Worm (Caenorhabditis elegans): ENCODE measurements around the gene knl-1.
A peak's percentile ranks its signal among the peaks of the same experiment; 100 is the strongest.

knl-1 gene

ce11 chrIII:8227511-8227910 is 22.9 kb upstream of the knl-1 start, which contains the start of gene fbxl-1 (continued):
- TF ChIP-seq sdz-38 (tag; optimal IDR thresholded peaks at IDR 0.05) = no peak
- no peak for TF ChIP-seq hrde-1 (tag; optimal IDR thresholded peaks at IDR 0.05; ENCODE audit: borderline replicate concordance)
- TF ChIP-seq Y53F4B.3 (GFP tag; IDR thresholded peaks at IDR 0.05) = no peak
- TF ChIP-seq F33H1.4 (GFP tag; IDR thresholded peaks at IDR 0.05) = peak; percentile 16; the same call in 1 of the 2 replicates
- TF ChIP-seq pbrm-1 (GFP tag; IDR thresholded peaks at IDR 0.05) = peak; percentile 68; the same call in 1 of the 2 replicates
- no peak for TF ChIP-seq snpc-3.4 (tag; optimal IDR thresholded peaks at IDR 0.05)
- TF ChIP-seq sptf-2 (GFP tag; optimal IDR thresholded peaks at IDR 0.05) = no peak
- TF ChIP-seq dox-1 (GFP tag; IDR thresholded peaks at IDR 0.05) = peak; percentile 83
- TF ChIP-seq him-1 (tag; optimal IDR thresholded peaks at IDR 0.05) = no peak
- no peak for TF ChIP-seq cebp-2 (GFP tag; IDR thresholded peaks at IDR 0.05)
- peak; percentile 42; the same call in 1 of the 2 replicates for TF ChIP-seq rcor-1 (GFP tag; IDR thresholded peaks at IDR 0.05)
- TF ChIP-seq xnd-1 (tag; optimal IDR thresholded peaks at IDR 0.05) = no peak
- no peak for TF ChIP-seq D2030.7 (GFP tag; IDR thresholded peaks at IDR 0.05)
- peak; percentile 55 for TF ChIP-seq lin-54 (GFP tag; optimal IDR thresholded peaks at IDR 0.05)
- TF ChIP-seq tbp1 (GFP tag; optimal IDR thresholded peaks at IDR 0.05) = peak; percentile 53
- no peak for TF ChIP-seq F23B12.7 (tag; optimal IDR thresholded peaks at IDR 0.05; ENCODE audit: insufficient read depth)
- no peak; the same call in none of the 2 replicates for TF ChIP-seq B0336.3 (GFP tag; IDR thresholded peaks at IDR 0.05)
- no peak for TF ChIP-seq Y79H2A.3 (GFP tag; conservative IDR thresholded peaks at IDR 0.05)
- TF ChIP-seq F49E8.2 (tag; optimal IDR thresholded peaks at IDR 0.05; ENCODE audit: insufficient read depth) = no peak
- peak; percentile 68; the same call in 1 of the 2 replicates for TF ChIP-seq lin-26 (GFP tag; IDR thresholded peaks at IDR 0.05)
- no peak for TF ChIP-seq aptf-2 (GFP tag; conservative IDR thresholded peaks at IDR 0.05)
- TF ChIP-seq pha-4 (tag; optimal IDR thresholded peaks at IDR 0.05) = peak; percentile 32
- TF ChIP-seq F57A8.1 (GFP tag; optimal IDR thresholded peaks at IDR 0.05) = no peak
- TF ChIP-seq ceh-40 (GFP tag; IDR thresholded peaks at IDR 0.05) = no peak
- TF ChIP-seq fkh-3 (tag; optimal IDR thresholded peaks at IDR 0.05) = no peak
- peak; percentile 98 for TF ChIP-seq zfh-2 (GFP tag; conservative IDR thresholded peaks at IDR 0.05)
- no peak for TF ChIP-seq rec-8 (tag; optimal IDR thresholded peaks at IDR 0.05)
- no peak for TF ChIP-seq dpl-1 (GFP tag; optimal IDR thresholded peaks at IDR 0.05)
- TF ChIP-seq attf-3 (GFP tag; conservative IDR thresholded peaks at IDR 0.05) = peak; percentile 76
- peak; percentile 61 for TF ChIP-seq ceh-27 (GFP tag; optimal IDR thresholded peaks at IDR 0.05)
- peak; percentile 42 for TF ChIP-seq ceh-100 (GFP tag; IDR thresholded peaks at IDR 0.05)
- TF ChIP-seq F57C9.4 (tag; optimal IDR thresholded peaks at IDR 0.05) = no peak
- no peak for TF ChIP-seq T07F8.4 (tag; optimal IDR thresholded peaks at IDR 0.05)
- TF ChIP-seq aptf-3 (GFP tag; IDR thresholded peaks at IDR 0.05) = no peak
- peak; percentile 30 for TF ChIP-seq repo-1 (tag; optimal IDR thresholded peaks at IDR 0.05)
- TF ChIP-seq ceh-91 (GFP tag; IDR thresholded peaks at IDR 0.05) = 0 out of 2 replicates have a peak, but pooled peaks have one; percentile 30
- no peak for TF ChIP-seq sea-2 (GFP tag; IDR thresholded peaks at IDR 0.05)
- peak; percentile 79 for TF ChIP-seq chd-7 (tag; optimal IDR thresholded peaks at IDR 0.05)
- no peak for TF ChIP-seq hsf-1 (GFP tag; IDR thresholded peaks at IDR 0.05)
- no peak for TF ChIP-seq nfya-1 (tag; optimal IDR thresholded peaks at IDR 0.05; ENCODE audit: borderline replicate concordance, insufficient read depth)
- no peak for TF ChIP-seq egl-18 (GFP tag; IDR thresholded peaks at IDR 0.05)
- TF ChIP-seq K12H6.12 (tag; optimal IDR thresholded peaks at IDR 0.05) = peak; percentile 86
- no peak for TF ChIP-seq lsl-1 (GFP tag; optimal IDR thresholded peaks at IDR 0.05)
- peak; percentile 79; the same call in 1 of the 2 replicates for TF ChIP-seq nfyb-1 (GFP tag; IDR thresholded peaks at IDR 0.05)
- TF ChIP-seq cebp-1 (GFP tag; IDR thresholded peaks at IDR 0.05) = peak; percentile 57; the same call in 1 of the 2 replicates
- peak; percentile 92 for TF ChIP-seq cebp-1 (tag; optimal IDR thresholded peaks at IDR 0.05)
- no peak for TF ChIP-seq akir-1 (GFP tag; optimal IDR thresholded peaks at IDR 0.05)
- TF ChIP-seq bed-1 (GFP tag; IDR thresholded peaks at IDR 0.05) = no peak

All from whole organism, young adult.